Worm (Caenorhabditis elegans) whole organism, dauer: ENCODE results near the gene fbxc-47.

Source experiments
- unc-62 ChIP-seq: sonication (generic microtip); optimal IDR thresholded peaks from 2 replicates; lab custom pipeline; 2017; ENCODE audit warnings: missing biosample characterization, missing genetic modification reagents, missing genetic modification characterization

Gene fbxc-47

DNA sequence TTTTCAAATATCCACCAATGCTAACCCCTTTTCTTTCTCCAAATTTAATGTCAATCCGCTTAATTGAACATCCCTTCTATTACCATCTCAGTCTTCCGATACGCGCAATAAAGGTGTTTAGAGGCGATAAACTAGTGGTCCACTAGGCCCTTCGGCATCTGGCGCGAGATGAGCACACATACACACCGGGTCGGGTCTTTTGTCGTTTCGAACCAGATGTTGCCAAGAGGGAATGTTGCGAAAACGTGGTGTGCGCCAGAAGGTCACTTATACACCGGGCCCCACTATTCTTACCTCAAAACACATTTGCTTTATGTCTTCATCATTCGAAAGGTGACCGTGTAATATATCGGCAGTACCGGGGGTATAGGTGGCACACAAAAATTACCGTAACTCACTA, 38.7 kb downstream of the fbxc-47 start:
- TF ChIP-seq unc-62 (GFP tag; lab: Kevin White, UChicago): no peak

DNA sequence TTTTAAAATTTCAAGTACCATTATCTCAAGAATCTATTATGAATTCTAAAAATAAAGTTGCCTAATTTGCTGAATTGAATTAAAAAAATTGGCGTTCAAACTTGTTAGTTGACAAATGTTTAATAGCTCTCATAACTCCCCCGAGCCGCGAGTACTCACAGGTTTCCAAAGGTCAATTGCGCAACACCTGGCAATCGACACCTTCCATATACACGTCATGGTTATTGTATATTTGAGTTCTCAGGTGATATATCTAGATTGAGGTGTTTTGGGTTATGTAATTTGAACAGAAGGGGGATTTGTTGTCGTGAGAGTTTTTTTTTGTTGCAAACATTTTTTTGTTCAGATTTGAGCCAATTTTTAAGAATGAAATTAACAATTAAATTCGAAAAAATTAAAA, 39.3 kb downstream of the fbxc-47 start:
- no peak for TF ChIP-seq unc-62 (GFP tag; lab: Kevin White, UChicago)

DNA sequence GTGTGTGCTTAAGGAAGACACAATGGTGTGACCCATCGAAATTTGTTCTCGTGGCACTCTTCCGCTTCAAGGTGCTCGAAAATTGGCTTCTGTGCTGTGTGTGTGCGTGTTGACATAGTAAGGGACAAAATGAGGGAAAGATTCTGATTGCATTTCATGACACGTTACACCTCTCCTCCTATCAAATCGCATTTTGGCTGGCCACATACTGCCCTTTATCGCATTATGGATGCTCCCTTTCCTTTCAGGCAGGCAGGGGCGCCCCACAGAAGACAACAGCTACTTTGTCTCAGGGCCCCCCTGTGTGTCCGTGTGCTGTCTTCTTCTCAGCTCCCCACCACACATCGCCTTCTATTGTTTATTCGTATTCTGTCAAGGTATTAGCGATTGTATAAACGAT, 42.2 kb downstream of the fbxc-47 start:
- no peak for TF ChIP-seq unc-62 (GFP tag; lab: Kevin White, UChicago)

DNA sequence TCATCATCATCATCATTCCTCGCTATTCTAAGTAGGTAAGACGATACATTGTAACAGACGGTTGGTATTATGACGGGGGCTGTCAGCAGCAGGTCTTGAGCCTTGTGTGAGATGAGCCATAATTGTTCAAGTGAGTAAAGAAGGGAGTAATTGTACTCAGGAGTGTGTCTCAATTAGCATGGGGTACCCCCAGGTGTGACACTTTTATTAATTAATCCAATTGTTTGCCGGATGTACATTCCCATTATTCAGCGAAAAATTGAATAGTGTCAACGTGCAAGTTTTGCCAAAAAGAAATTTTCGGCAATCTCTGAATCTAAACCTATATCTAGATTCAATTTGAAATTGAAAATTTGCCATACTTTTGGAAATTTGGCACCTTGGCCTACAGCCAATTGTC, 43.7 kb downstream of the fbxc-47 start:
- no peak for TF ChIP-seq unc-62 (GFP tag; lab: Kevin White, UChicago)

DNA sequence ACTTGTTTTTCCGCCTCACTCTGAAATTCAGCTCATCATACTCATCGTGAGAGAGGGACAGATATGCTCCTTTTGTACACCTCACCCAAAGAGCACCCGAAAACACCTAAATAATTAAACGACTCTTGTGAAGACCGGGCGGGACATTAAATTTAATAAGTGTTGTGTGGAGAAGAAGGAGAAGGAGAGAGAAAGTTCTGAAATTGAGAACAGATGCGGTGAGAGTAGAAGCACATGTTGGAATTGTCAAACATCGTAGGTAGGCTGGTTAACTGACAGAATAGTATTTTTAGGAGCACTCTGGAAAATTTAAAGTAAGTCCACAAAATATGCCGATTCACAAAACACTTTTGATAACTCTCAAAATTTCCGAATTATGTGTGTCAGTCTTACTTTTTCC, 48.2 kb downstream of the fbxc-47 start:
- no peak for TF ChIP-seq unc-62 (GFP tag; lab: Kevin White, UChicago)

DNA sequence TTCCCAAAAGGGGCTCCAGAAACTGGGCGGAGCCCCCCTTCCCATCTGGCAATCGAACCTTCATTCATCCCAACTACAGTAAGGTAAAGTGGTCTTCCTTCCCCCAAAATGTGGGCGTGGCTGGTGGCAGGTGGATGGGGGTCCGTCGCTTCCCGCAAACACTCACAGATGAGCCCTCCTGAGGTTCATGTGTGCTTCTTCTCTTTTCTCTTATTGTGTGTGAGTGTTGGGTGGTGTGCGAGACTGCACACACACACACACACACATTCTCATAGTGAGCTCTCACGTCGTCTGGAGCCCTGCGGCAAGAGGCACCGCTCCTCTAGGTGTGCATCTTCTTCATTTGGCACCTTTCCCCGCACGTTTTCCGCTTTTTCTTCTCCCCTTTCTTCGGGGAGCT, 49.3 kb downstream of the fbxc-47 start:
- no peak for TF ChIP-seq unc-62 (GFP tag; lab: Kevin White, UChicago)

DNA sequence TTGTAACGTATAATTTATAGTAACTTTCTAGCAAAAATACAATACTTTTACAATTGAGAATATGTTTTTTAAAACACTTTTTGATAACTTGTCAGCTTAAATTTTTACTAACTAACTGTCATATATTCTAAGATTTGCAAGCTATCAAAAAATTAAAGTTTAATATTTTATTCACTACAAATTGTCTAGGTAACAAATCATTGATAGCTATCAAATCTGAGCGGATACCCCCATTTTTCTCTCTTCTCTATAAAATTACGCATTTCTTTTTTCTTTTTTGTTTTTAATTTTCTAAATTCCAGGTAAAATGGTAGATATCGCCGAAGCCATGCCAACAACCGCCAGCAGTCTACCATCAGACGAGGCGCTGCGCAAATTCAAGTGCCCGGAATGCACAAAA, 50.2 kb downstream of the fbxc-47 start, which contains the start of gene zag-1:
zag-1 (plus strand) TSS at position 301 of the 400 bp plus-strand sequence.
- TF ChIP-seq unc-62 (GFP tag; lab: Kevin White, UChicago): no peak

DNA sequence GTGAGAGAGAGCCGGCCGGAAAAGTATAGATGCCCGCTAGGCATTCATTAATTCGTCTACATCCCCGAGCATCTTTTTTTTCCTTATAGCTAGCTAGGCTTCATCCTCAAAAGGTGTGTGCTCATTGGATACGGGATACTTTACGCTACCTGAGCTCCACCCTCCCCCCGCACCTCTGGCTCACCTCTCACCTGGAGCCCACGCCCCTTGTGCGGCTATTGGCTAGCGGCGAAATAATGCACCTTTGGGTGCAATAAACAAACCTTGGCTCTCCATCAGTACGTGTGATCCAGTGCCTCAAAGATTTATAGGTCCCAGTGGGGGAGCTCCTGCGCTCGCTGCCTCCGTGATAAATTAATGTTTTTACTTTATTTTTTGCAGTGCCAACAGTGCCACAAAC, 50.9 kb downstream of the fbxc-47 start:
- no peak for TF ChIP-seq unc-62 (GFP tag; lab: Kevin White, UChicago)
